Fruit fly (Drosophila melanogaster) whole organism, adult: Measurements from ENCODE around the gene Skel.

ENCODE experiments used
- CG11617 ChIP-seq: fragments of 200-800 bp; sonication (Bioruptor generic); optimal IDR thresholded peaks from 2 replicates; lab custom pipeline; 2017; ENCODE audit warnings: mild to moderate bottlenecking, missing biosample characterization, missing genetic modification reagents, missing genetic modification characterization
- CG12768 ChIP-seq: fragments of 200-800 bp; sonication (Bioruptor generic); optimal IDR thresholded peaks from 2 replicates; lab custom pipeline; 2017; ENCODE audit warnings: missing biosample characterization, missing genetic modification characterization, mild to moderate bottlenecking, moderate library complexity, missing genetic modification reagents
- CG14711 ChIP-seq: fragments of 200-800 bp; sonication (Bioruptor generic); optimal IDR thresholded peaks from 2 replicates; lab custom pipeline; 2018; ENCODE audit warnings: missing biosample characterization, mild to moderate bottlenecking, missing genetic modification characterization, moderate library complexity
- CG7101 ChIP-seq: fragments of 200-800 bp; sonication (Bioruptor generic); optimal IDR thresholded peaks from 2 replicates; lab custom pipeline; 2018; ENCODE audit warnings: missing biosample characterization, mild to moderate bottlenecking, missing genetic modification characterization, moderate library complexity
- pad ChIP-seq: fragments of 200-800 bp; sonication (Bioruptor generic); optimal IDR thresholded peaks from 3 replicates; lab custom pipeline; 2017; ENCODE audit warnings: missing biosample characterization, missing genetic modification characterization, mild to moderate bottlenecking, moderate library complexity, missing genetic modification reagents
- tj ChIP-seq: fragments of 200-800 bp; sonication (Bioruptor generic); optimal IDR thresholded peaks from 3 replicates; lab custom pipeline; 2017; ENCODE audit warnings: missing biosample characterization, mild to moderate bottlenecking, missing genetic modification characterization, moderate library complexity

dm6 chr3R:10684284-10684683 lies 2.5 kb upstream of the Skel start:
- TF ChIP-seq CG11617 (GFP tag; lab: Kevin White, UChicago): no peak
- TF ChIP-seq pad (GFP tag; lab: Kevin White, UChicago): no peak
- no peak for TF ChIP-seq CG14711 (tag; lab: Kevin White, UChicago)
- TF ChIP-seq tj (GFP tag; lab: Kevin White, UChicago): no peak
- TF ChIP-seq CG12768 (GFP tag; lab: Kevin White, UChicago): no peak
- no peak for TF ChIP-seq CG7101 (tag; lab: Kevin White, UChicago)
